Fruit fly (Drosophila melanogaster) whole organism, embryonic: ENCODE data around the gene CG4820.

Experiments used
- CG10321 ChIP-seq: fragments of 200-800 bp; sonication (Bioruptor generic); IDR thresholded peaks from 2 replicates; pipeline ENCODE4 v1.3.6; 2022; ENCODE audit warnings: missing biosample characterization, missing genetic modification characterization
- CG10654 ChIP-seq: fragments of 200-800 bp; sonication (Bioruptor generic); optimal IDR thresholded peaks from 2 replicates; lab custom pipeline; 2016; ENCODE audit warnings: missing biosample characterization, missing genetic modification characterization
- CG11695 ChIP-seq: fragments of 200-800 bp; sonication (Bioruptor generic); IDR thresholded peaks from 3 replicates; pipeline ENCODE4 v1.3.6; 2022; ENCODE audit warnings: missing biosample characterization, missing genetic modification characterization
- CG13775 ChIP-seq: fragments of 200-800 bp; sonication (Bioruptor generic); optimal IDR thresholded peaks from 3 replicates; lab custom pipeline; 2017; ENCODE audit warnings: missing biosample characterization, mild to moderate bottlenecking, missing genetic modification characterization
- CG14667 ChIP-seq: fragments of 200-800 bp; sonication (Bioruptor generic); IDR thresholded peaks from 2 replicates; pipeline ENCODE4 v1.3.6; 2022; ENCODE audit warnings: missing biosample characterization, missing genetic modification characterization
- CG17328 ChIP-seq: fragments of 200-800 bp; sonication (Bioruptor generic); IDR thresholded peaks from 2 replicates; pipeline ENCODE4 v1.3.6; 2022; ENCODE audit warnings: missing biosample characterization, missing genetic modification characterization
- CG17612 ChIP-seq: fragments of 200-800 bp; sonication (Bioruptor generic); IDR thresholded peaks from 2 replicates; pipeline ENCODE4 v1.3.6; 2022; ENCODE audit warnings: missing biosample characterization, missing genetic modification characterization
- CG2678 ChIP-seq: fragments of 200-800 bp; sonication (Bioruptor generic); optimal IDR thresholded peaks from 3 replicates; lab custom pipeline; 2019; ENCODE audit warnings: missing biosample characterization, mild to moderate bottlenecking, missing genetic modification characterization, moderate library complexity
- CG31365 ChIP-seq: fragments of 200-800 bp; sonication (Bioruptor generic); optimal IDR thresholded peaks from 2 replicates; lab custom pipeline; 2018; ENCODE audit warnings: missing biosample characterization, mild to moderate bottlenecking, missing genetic modification characterization
- CG3281 ChIP-seq: fragments of 200-800 bp; sonication (Bioruptor generic); optimal IDR thresholded peaks from 3 replicates; lab custom pipeline; 2017; ENCODE audit warnings: missing biosample characterization, mild to moderate bottlenecking, missing genetic modification characterization
- CG34224 ChIP-seq: fragments of 200-800 bp; sonication (Bioruptor generic); IDR thresholded peaks from 3 replicates; pipeline ENCODE4 v1.3.6; 2022; ENCODE audit warnings: missing biosample characterization, missing genetic modification characterization; ENCODE audit not compliant: partially characterized antibody
- CG3847 ChIP-seq: fragments of 200-800 bp; sonication (Bioruptor generic); IDR thresholded peaks from 2 replicates; pipeline ENCODE4 v1.3.6; 2022; ENCODE audit warnings: missing biosample characterization, missing genetic modification characterization
- CG6254 ChIP-seq: fragments of 200-800 bp; sonication (Bioruptor generic); optimal IDR thresholded peaks from 3 replicates; lab custom pipeline; 2017; ENCODE audit warnings: mild to moderate bottlenecking, missing biosample characterization, missing genetic modification reagents, missing genetic modification characterization
- CG6813 ChIP-seq: fragments of 200-800 bp; sonication (Bioruptor generic); optimal IDR thresholded peaks from 2 replicates; lab custom pipeline; 2017; ENCODE audit warnings: missing biosample characterization, missing genetic modification characterization, mild to moderate bottlenecking, moderate library complexity, missing genetic modification reagents
- CG7786 ChIP-seq: fragments of 200-800 bp; sonication (Bioruptor generic); optimal IDR thresholded peaks from 2 replicates; lab custom pipeline; 2016; ENCODE audit warnings: missing biosample characterization, missing genetic modification characterization
- Chrac-16 ChIP-seq: fragments of 200-800 bp; sonication (Bioruptor generic); optimal IDR thresholded peaks from 3 replicates; lab custom pipeline; 2016; ENCODE audit warnings: missing biosample characterization, missing genetic modification characterization
- D ChIP-seq, 2 experiments: fragments of 200-800 bp in 1 of 2; fragments of >200 bp in 1 of 2; sonication (Bioruptor generic) in 1 of 2; optimal IDR thresholded peaks; 2 replicates in 1 of 2; 3 replicates in 1 of 2; lab custom pipeline; 2017; ENCODE audit warnings: mild to moderate bottlenecking in 1 of 2, missing biosample characterization in 1 of 2, missing genetic modification characterization in 1 of 2, missing genetic modification reagents in 1 of 2
- D19B ChIP-seq: fragments of 200-800 bp; sonication (Bioruptor generic); optimal IDR thresholded peaks from 2 replicates; lab custom pipeline; 2017; ENCODE audit warnings: missing biosample characterization, mild to moderate bottlenecking, missing genetic modification characterization
- Elba2 ChIP-seq: fragments of 200-800 bp; sonication (Bioruptor generic); optimal IDR thresholded peaks from 3 replicates; lab custom pipeline; 2016; ENCODE audit warnings: missing biosample characterization, missing genetic modification characterization
- H15 ChIP-seq: fragments of 200-800 bp; sonication (Bioruptor generic); IDR thresholded peaks from 3 replicates; pipeline ENCODE4 v1.3.6; 2022; ENCODE audit warnings: missing biosample characterization, missing genetic modification characterization
- Hand ChIP-seq: fragments of 200-800 bp; sonication (Bioruptor generic); optimal IDR thresholded peaks from 2 replicates; lab custom pipeline; 2017; ENCODE audit warnings: mild to moderate bottlenecking, missing biosample characterization, missing genetic modification reagents, missing genetic modification characterization
- MBD-R2 ChIP-seq: fragments of 200-800 bp; sonication (Bioruptor generic); IDR thresholded peaks from 2 replicates; pipeline ENCODE4 v1.3.6; 2022; ENCODE audit warnings: missing biosample characterization, missing genetic modification characterization
- Mad ChIP-seq: fragments of 200-800 bp; sonication (Bioruptor generic); optimal IDR thresholded peaks from 2 replicates; lab custom pipeline; 2016; ENCODE audit warnings: missing biosample characterization, missing genetic modification characterization
- Mes4 ChIP-seq: fragments of 200-800 bp; sonication (Bioruptor generic); optimal IDR thresholded peaks from 2 replicates; lab custom pipeline; 2016; ENCODE audit warnings: missing biosample characterization, missing genetic modification characterization
- NK7.1 ChIP-seq: fragments of 200-800 bp; sonication (Bioruptor generic); optimal IDR thresholded peaks from 3 replicates; lab custom pipeline; 2016; ENCODE audit warnings: missing biosample characterization, missing genetic modification characterization
- Oaz ChIP-seq: fragments of 200-800 bp; sonication (Bioruptor generic); IDR thresholded peaks from 2 replicates; pipeline ENCODE4 v1.3.6; 2022; ENCODE audit warnings: missing biosample characterization, missing genetic modification characterization
- Ravus ChIP-seq: fragments of 200-800 bp; sonication (Bioruptor generic); IDR thresholded peaks from 2 replicates; pipeline ENCODE4 v1.3.6; 2022; ENCODE audit warnings: missing biosample characterization, missing genetic modification characterization
- Rfx ChIP-seq: fragments of 200-800 bp; sonication (Bioruptor generic); IDR thresholded peaks from 2 replicates; pipeline ENCODE4 v1.3.6; 2022; ENCODE audit warnings: missing biosample characterization, missing genetic modification characterization
- Scr ChIP-seq: fragments of 200-800 bp; sonication (Bioruptor generic); IDR thresholded peaks from 2 replicates; pipeline ENCODE4 v1.3.6; 2022; ENCODE audit warnings: missing biosample characterization, missing genetic modification characterization; ENCODE audit not compliant: partially characterized antibody
- abd-A ChIP-seq: fragments of 200-800 bp; sonication (Bioruptor generic); optimal IDR thresholded peaks from 3 replicates; lab custom pipeline; 2019; ENCODE audit warnings: missing biosample characterization, mild to moderate bottlenecking, missing genetic modification characterization, moderate library complexity
- btn ChIP-seq: fragments of 200-800 bp; sonication (Bioruptor generic); optimal IDR thresholded peaks from 2 replicates; lab custom pipeline; 2016; ENCODE audit warnings: missing biosample characterization, missing genetic modification characterization
- cg ChIP-seq: fragments of 200-800 bp; sonication (Bioruptor generic); optimal IDR thresholded peaks from 3 replicates; lab custom pipeline; 2019; ENCODE audit warnings: missing biosample characterization, mild to moderate bottlenecking, missing genetic modification characterization, moderate library complexity
- corto ChIP-seq: fragments of 200-800 bp; sonication (Bioruptor generic); optimal IDR thresholded peaks from 2 replicates; lab custom pipeline; 2016; ENCODE audit warnings: missing biosample characterization, mild to moderate bottlenecking, missing genetic modification characterization, moderate library complexity
- croc ChIP-seq: fragments of 200-800 bp; sonication (Bioruptor generic); conservative IDR thresholded peaks from 3 replicates; pipeline ENCODE4 v1.3.6; 2022; ENCODE audit warnings: missing biosample characterization, missing genetic modification characterization
- eve ChIP-seq, 2 experiments: fragments of >200 bp; optimal IDR thresholded peaks; 2 replicates each; lab custom pipeline; 2017; ENCODE audit warnings: missing biosample characterization in 2 of 2, missing genetic modification characterization in 2 of 2
- fd102C ChIP-seq: fragments of 200-800 bp; sonication (Bioruptor generic); optimal IDR thresholded peaks from 2 replicates; lab custom pipeline; 2018; ENCODE audit warnings: missing biosample characterization, mild to moderate bottlenecking, missing genetic modification characterization, moderate library complexity
- fd96Cb ChIP-seq: fragments of 200-800 bp; sonication (Bioruptor generic); optimal IDR thresholded peaks from 2 replicates; lab custom pipeline; 2018; ENCODE audit warnings: missing biosample characterization, mild to moderate bottlenecking, missing genetic modification characterization, moderate library complexity
- hbn ChIP-seq: fragments of 200-800 bp; sonication (Bioruptor generic); IDR thresholded peaks from 2 replicates; pipeline ENCODE4 v1.3.6; 2022; ENCODE audit warnings: missing biosample characterization, missing genetic modification characterization; ENCODE audit not compliant: partially characterized antibody
- lab ChIP-seq: fragments of 200-800 bp; sonication (Bioruptor generic); optimal IDR thresholded peaks from 3 replicates; lab custom pipeline; 2017; ENCODE audit warnings: missing biosample characterization, missing genetic modification characterization, mild to moderate bottlenecking, moderate library complexity, missing genetic modification reagents
- lbe ChIP-seq: fragments of 200-800 bp; sonication (Bioruptor generic); optimal IDR thresholded peaks from 2 replicates; lab custom pipeline; 2016; ENCODE audit warnings: missing biosample characterization, mild to moderate bottlenecking, missing genetic modification characterization
- nom ChIP-seq: fragments of 200-800 bp; sonication (Bioruptor generic); optimal IDR thresholded peaks from 2 replicates; lab custom pipeline; 2017; ENCODE audit warnings: missing biosample characterization, missing genetic modification characterization, mild to moderate bottlenecking, moderate library complexity, missing genetic modification reagents
- onecut ChIP-seq: fragments of 200-800 bp; sonication (Bioruptor generic); IDR thresholded peaks from 2 replicates; pipeline ENCODE4 v1.3.6; 2022; ENCODE audit warnings: missing biosample characterization, missing genetic modification characterization
- p53 ChIP-seq: fragments of 200-800 bp; sonication (Bioruptor generic); optimal IDR thresholded peaks from 2 replicates; lab custom pipeline; 2016; ENCODE audit warnings: missing biosample characterization, missing genetic modification characterization
- pb ChIP-seq: fragments of 200-800 bp; sonication (Bioruptor generic); optimal IDR thresholded peaks from 3 replicates; lab custom pipeline; 2016; ENCODE audit warnings: missing biosample characterization, missing genetic modification characterization
- pho ChIP-seq: fragments of 200-800 bp; sonication (Bioruptor generic); optimal IDR thresholded peaks from 2 replicates; lab custom pipeline; 2016; ENCODE audit warnings: missing biosample characterization, missing genetic modification characterization
- slbo ChIP-seq: fragments of 200-800 bp; sonication (Bioruptor generic); IDR thresholded peaks from 2 replicates; pipeline ENCODE4 v1.3.6; 2022; ENCODE audit warnings: missing biosample characterization, missing genetic modification characterization
- ssp ChIP-seq: fragments of 200-800 bp; sonication (Bioruptor generic); IDR thresholded peaks from 2 replicates; pipeline ENCODE4 v1.3.6; 2022; ENCODE audit warnings: missing biosample characterization, missing genetic modification characterization
- vnd ChIP-seq: fragments of 200-800 bp; sonication (Bioruptor generic); IDR thresholded peaks from 3 replicates; pipeline ENCODE4 v1.3.6; 2022; ENCODE audit warnings: missing biosample characterization, missing genetic modification characterization; ENCODE audit not compliant: partially characterized antibody

CG4820 gene

DNA sequence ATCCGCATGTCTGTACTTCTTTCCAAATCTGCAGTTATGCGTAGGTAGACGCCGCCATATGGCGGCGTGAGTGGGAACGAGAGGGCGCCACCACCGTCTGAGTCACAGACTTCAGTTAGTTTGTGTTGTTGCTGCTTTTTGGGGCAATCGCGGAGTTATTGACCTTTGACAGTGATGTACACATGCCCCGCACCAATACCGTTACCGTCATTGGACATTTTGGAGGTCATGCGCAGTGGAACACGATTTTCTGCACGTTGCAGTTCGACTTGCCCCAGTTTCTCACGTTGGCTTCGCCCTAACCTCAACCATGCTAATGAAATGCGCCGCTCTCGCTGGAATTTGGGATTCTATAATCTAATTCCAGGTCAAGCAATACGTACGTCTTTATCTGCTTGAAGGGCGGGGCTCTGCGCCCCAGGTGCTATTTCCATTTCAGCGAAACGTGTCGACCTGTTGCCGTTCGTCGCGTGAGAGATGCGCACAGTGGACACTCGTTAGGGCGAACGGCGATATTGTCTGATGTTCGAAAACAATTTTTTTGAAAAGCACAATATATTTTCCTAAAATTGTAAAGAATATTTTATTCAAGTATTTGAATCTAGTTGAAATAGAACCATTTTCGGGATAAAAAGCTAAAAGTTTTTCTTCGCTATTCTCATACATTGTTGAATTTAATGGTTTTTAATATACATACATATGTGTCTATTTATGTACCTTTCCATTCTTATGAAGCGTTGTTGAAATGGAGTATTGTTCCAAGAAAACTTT lies 4.9 kb upstream of the CG4820 start (continued):
- peak; percentile 59 for TF ChIP-seq fd96Cb (tag; lab: Kevin White, UChicago)
- TF ChIP-seq Mad (GFP tag; lab: Kevin White, UChicago), result peak; percentile 65
- TF ChIP-seq pho (GFP tag; lab: Kevin White, UChicago), result peak; percentile 64
- TF ChIP-seq Scr, result no peak
- no peak for TF ChIP-seq CG6254 (GFP tag; lab: Kevin White, UChicago)
- no peak for TF ChIP-seq p53 (GFP tag; lab: Kevin White, UChicago)
- peak; percentile 57 for TF ChIP-seq D19B (GFP tag; lab: Kevin White, UChicago)
- TF ChIP-seq D (optimal IDR thresholded peaks at IDR 0.05; lab: Kevin White, UChicago), result no peak
- TF ChIP-seq D (GFP tag; optimal IDR thresholded peaks at IDR 0.05; lab: Kevin White, UChicago), result peak; percentile 25
- no peak for TF ChIP-seq eve (GFP tag; optimal IDR thresholded peaks at IDR 0.05; lab: Kevin White, UChicago)
- TF ChIP-seq lbe (GFP tag; lab: Kevin White, UChicago), result peak; percentile 45
- peak; percentile 5; the same call in 1 of the 2 replicates for TF ChIP-seq CG10321 (GFP tag; lab: Robert Waterston, UW)
- peak; percentile 91 for TF ChIP-seq Rfx
- TF ChIP-seq CG13775, result peak; percentile 53
- TF ChIP-seq CG7786 (GFP tag; lab: Kevin White, UChicago), result peak; percentile 70
- peak; percentile 33 for TF ChIP-seq Ravus (GFP tag; lab: Robert Waterston, UW)
- peak; percentile 34; the same call in 1 of the 2 replicates for TF ChIP-seq onecut
- TF ChIP-seq CG3281 (GFP tag; lab: Kevin White, UChicago), result peak; percentile 63
- TF ChIP-seq fd102C (GFP tag; lab: Kevin White, UChicago), result peak; percentile 11
- peak; percentile 23 for TF ChIP-seq cg (GFP tag; lab: Kevin White, UChicago)
- peak; percentile 57; the same call in 1 of the 2 replicates for TF ChIP-seq ssp (GFP tag; lab: Robert Waterston, UW)
- TF ChIP-seq corto, result no peak
- no peak for TF ChIP-seq hbn (GFP tag; lab: Robert Waterston, UW)
- peak; percentile 77 for TF ChIP-seq Chrac-16 (GFP tag; lab: Kevin White, UChicago)
- peak; percentile 76 for TF ChIP-seq CG2678 (tag; lab: Kevin White, UChicago)
- TF ChIP-seq Mes4 (GFP tag; lab: Kevin White, UChicago), result peak; percentile 54
- no peak for TF ChIP-seq CG34224 (GFP tag; lab: Robert Waterston, UW)
- TF ChIP-seq NK7.1 (GFP tag; lab: Kevin White, UChicago), result peak; percentile 35
- TF ChIP-seq CG17612, result peak; percentile 76
- TF ChIP-seq slbo, result peak; percentile 90
- no peak for TF ChIP-seq CG31365 (tag; lab: Kevin White, UChicago)
- peak; percentile 17; the same call in 1 of the 3 replicates for TF ChIP-seq croc (GFP tag; lab: Robert Waterston, UW)
- peak; percentile 82 for TF ChIP-seq abd-A (tag; lab: Kevin White, UChicago)
- peak; percentile 65; the same call in 2 of the 3 replicates for TF ChIP-seq H15 (GFP tag; lab: Robert Waterston, UW)
- peak; percentile 80 for TF ChIP-seq lab
- TF ChIP-seq CG3847 (GFP tag; lab: Robert Waterston, UW), result peak; percentile 56
- TF ChIP-seq MBD-R2 (GFP tag; lab: Robert Waterston, UW), result no peak; the same call in 1 of the 2 replicates
- peak; percentile 78 for TF ChIP-seq CG17328
- no peak for TF ChIP-seq Hand (GFP tag; lab: Kevin White, UChicago)
- TF ChIP-seq CG6813 (GFP tag; lab: Kevin White, UChicago), result no peak
- TF ChIP-seq vnd, result no peak
- TF ChIP-seq CG14667 (GFP tag; lab: Robert Waterston, UW), result peak; percentile 70
- TF ChIP-seq Elba2, result no peak
- no peak for TF ChIP-seq btn (GFP tag; lab: Kevin White, UChicago)
- TF ChIP-seq CG10654 (GFP tag; lab: Kevin White, UChicago), result peak; percentile 23
- TF ChIP-seq CG11695 (GFP tag; lab: Robert Waterston, UW), result peak; percentile 63; the same call in 2 of the 3 replicates
- TF ChIP-seq Oaz (GFP tag; lab: Robert Waterston, UW), result peak; percentile 45
- TF ChIP-seq pb (GFP tag; lab: Kevin White, UChicago), result peak; percentile 34
- peak; percentile 1 for TF ChIP-seq nom (GFP tag; lab: Kevin White, UChicago)
